Fruit fly (Drosophila melanogaster): ENCODE measurements around the gene Fim.

DNA sequence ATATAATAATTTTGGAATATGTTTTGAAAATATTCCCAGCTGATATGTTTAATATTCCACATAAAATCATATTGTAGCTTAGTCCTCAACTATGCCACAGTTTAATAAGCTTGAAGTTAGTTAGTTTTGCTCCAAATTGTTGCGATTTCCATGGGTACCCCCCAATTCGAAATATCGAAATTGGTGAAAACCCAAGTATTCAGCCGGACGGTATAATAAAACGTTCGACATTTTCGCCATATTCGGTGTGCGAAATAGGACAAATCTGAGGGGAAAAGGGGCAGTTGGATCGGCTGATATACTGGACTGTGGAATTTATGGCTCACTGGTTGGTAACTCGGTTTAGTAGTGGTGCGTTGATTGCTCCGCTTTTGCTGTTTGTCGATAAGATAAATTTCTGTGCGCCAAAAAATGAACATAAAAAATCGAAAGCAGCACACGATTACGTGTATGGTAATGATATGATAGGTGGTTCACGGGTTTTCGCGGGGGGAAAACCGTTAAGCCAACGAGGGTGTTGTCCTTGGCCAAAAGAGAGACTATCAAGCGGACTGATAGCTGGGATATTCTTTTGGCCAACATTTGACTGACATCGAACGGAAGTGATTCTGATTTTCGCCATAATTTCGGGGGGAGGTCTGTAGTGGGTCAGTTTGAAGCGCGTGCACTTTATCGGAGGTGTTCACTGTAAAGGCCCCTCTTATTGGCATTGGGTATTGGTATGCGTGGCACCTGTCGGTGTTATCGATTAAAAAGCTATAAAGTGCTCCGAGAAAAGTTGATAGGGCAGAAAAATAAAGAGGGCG is 11.4 kb downstream of the Fim start:
- TF ChIP-seq CTCF (optimal IDR thresholded peaks at IDR 0.05) (no peak), CG8478 (optimal IDR thresholded peaks at IDR 0.05) (no peak)

Measured in S2 (cell line).